Worm (Caenorhabditis elegans) whole organism, L4/young adult: ENCODE measurements around the gene rnp-1.

Experiments used
- W03F9.2 ChIP-seq: fragments of 150-350 bp; optimal IDR thresholded peaks from 2 replicates; lab custom pipeline; 2014; ENCODE audit warnings: missing biosample characterization, missing genetic modification characterization
- dao-5 ChIP-seq: sonication (generic microtip); optimal IDR thresholded peaks from 2 replicates; lab custom pipeline; 2016; ENCODE audit warnings: missing genotype, missing genetic modification characterization, moderate library complexity, missing compliant biosample characterization
- him-1 ChIP-seq: sonication (generic microtip); optimal IDR thresholded peaks from 2 replicates; lab custom pipeline; 2016; ENCODE audit warnings: missing genotype, missing genetic modification reagents, missing genetic modification characterization, missing compliant biosample characterization

The rnp-1 gene

DNA sequence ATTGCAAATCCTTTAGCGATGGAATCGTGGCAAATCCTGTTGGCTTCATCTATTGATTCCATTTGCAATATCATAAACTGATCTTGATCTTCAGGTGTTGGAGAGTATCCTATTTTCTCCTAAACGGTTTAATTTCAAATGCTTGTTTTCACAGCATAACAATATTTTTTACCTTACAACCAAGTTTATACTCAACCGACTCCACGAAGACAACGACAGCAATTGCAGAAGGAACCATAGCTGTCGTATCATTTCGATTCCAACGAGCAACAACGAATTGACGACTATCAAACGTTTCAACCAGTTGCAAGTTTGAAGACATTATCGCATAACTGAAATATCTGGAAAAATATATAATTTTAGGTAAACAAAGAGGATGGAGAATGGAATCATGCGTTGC, 8.2 kb upstream of the rnp-1 start, which contains the start of gene usip-1:
Gene usip-1, minus strand, starts transcription at position 341 of the 400 bp plus-strand sequence.
- TF ChIP-seq dao-5 (tag; lab: Kevin White, UChicago) = no peak
- TF ChIP-seq him-1 = no peak
- TF ChIP-seq W03F9.2 (tag; lab: Kevin White, UChicago) = no peak

- TF ChIP-seq W03F9.2 (tag; lab: Kevin White, UChicago) (no peak), him-1 (no peak), dao-5 (tag; lab: Kevin White, UChicago) (no peak)
Observed at ce11 chrV:12184308-12184999, 7.6 kb upstream of the rnp-1 start, which contains the start of gene srd-4. TSS of gene srd-4 (plus strand) at chrV:12184949.

DNA sequence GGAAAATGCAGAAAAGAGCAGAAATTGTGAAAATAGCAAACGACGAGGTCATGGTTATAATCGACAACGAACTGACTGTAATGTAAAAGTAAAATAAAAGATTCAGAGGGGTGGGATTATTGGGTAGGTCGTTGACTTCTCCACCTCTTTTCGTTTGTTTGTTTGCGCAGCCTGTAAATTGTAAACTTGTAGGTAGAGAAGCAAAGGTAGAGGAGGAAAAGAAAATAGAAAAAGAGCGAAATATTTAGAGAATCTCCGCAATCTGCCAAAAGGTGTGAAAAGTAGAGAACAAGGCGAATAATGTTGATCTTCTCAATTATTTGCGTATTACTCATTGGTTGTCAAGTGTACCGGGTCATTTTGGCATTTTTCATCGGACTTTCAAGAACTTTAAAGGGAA, 4.7 kb upstream of the rnp-1 start, which contains the start of gene ZK863.8:
Gene ZK863.8, minus strand, starts transcription at position 173 of the 400 bp plus-strand sequence.
- no peak for TF ChIP-seq dao-5 (tag; lab: Kevin White, UChicago)
- TF ChIP-seq him-1 = no peak
- TF ChIP-seq W03F9.2 (tag; lab: Kevin White, UChicago) = no peak

DNA sequence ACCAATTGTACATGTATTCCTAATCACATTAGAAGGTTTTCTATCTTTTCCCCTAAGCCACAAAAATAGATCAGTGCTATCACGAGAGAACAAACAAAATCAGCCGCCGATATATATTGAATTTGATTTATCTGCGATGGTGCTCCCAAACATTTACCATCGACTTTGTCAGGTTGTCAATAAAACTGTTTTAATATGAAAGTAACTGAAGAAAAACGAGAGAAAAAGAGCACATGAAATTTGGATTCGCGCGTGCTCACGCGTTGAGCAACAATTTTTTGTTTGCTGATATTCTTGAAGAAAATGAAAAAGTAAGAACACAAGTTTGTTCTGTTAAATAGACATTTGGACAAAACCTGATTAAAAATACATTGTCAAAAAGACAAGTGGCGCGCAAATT, 3.2 kb upstream of the rnp-1 start:
- no peak for TF ChIP-seq W03F9.2 (tag; lab: Kevin White, UChicago)
- no peak for TF ChIP-seq dao-5 (tag; lab: Kevin White, UChicago)
- no peak for TF ChIP-seq him-1

- TF ChIP-seq W03F9.2 (tag; lab: Kevin White, UChicago) (peak; percentile 56), dao-5 (tag; lab: Kevin White, UChicago) (no peak), him-1 (no peak)
Observed at ce11 chrV:12190943-12191569, 1.0 kb upstream of the rnp-1 start, which contains the start of gene dpy-30. TSS of gene dpy-30 (plus strand) at chrV:12191519.

DNA sequence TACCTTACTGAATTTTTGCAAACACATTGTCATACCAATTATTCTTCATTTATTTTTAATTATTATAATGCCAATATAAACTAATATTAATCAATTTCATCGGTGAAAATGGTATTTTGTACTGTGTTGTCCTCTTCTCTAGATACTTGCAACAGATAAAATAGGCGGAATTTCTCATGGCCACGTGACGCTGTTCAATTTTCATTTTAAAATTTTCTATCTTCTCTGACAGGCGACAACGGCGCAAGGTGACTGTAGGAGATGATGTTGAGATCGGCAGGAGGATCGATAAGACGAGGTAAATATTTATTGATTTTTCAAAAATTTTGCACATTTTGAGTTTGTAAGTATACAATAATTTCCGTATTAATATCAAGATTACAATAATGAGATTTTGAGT, 2.2 kb downstream of the rnp-1 start, which contains the start of gene ogdh-2:
Gene ogdh-2, plus strand, starts transcription at position 233 of the 400 bp plus-strand sequence.
- TF ChIP-seq W03F9.2 (tag; lab: Kevin White, UChicago) (no peak), him-1 (no peak), dao-5 (tag; lab: Kevin White, UChicago) (no peak)

DNA sequence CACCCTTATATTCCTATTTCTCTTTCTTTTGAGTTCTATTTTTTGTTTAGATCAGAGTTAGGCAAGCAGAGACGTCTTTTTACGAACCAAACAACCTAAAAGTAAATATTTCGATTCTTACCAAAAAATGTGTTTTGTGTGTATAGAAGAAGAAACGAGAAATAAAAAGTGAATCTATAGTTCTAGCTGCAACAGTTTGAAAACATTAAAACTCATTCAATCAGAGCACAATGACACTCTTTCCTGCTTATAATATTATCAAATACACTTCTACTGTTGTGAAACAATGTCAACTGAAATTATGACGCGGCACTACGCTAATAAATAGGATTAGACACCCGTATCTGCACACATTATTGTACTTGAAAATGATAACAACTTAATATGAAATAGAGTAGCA, 3.8 kb downstream of the rnp-1 start, which contains the start of gene ZK836.3:
Gene ZK836.3, minus strand, starts transcription at position 101 of the 400 bp plus-strand sequence.
- TF ChIP-seq him-1 = no peak
- TF ChIP-seq W03F9.2 (tag; lab: Kevin White, UChicago) = no peak
- no peak for TF ChIP-seq dao-5 (tag; lab: Kevin White, UChicago)

DNA sequence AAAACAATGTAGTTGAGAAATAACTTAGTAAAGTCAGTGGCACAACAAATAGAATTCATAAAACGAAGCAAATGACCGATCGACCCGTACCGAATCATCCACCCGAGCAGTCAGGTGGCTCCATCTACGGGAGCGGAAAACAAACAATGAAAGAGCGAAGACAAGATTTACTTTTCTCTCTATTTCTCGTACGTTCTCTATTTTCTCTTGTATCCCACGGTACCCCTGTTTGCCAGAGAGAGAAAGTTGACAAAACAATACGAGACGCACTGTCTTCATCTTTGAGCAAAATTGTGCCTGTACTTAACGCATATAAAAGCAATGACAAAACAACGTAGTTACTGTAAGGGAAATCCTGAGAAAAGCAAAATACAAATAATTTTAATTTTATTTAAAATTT, 4.6 kb downstream of the rnp-1 start:
- no peak for TF ChIP-seq W03F9.2 (tag; lab: Kevin White, UChicago)
- TF ChIP-seq him-1 = no peak
- TF ChIP-seq dao-5 (tag; lab: Kevin White, UChicago) = no peak

ce11 chrV:12197748-12198147, 5.7 kb downstream of the rnp-1 start:
- TF ChIP-seq W03F9.2 (tag; lab: Kevin White, UChicago) = no peak
- TF ChIP-seq dao-5 (tag; lab: Kevin White, UChicago) = no peak

DNA sequence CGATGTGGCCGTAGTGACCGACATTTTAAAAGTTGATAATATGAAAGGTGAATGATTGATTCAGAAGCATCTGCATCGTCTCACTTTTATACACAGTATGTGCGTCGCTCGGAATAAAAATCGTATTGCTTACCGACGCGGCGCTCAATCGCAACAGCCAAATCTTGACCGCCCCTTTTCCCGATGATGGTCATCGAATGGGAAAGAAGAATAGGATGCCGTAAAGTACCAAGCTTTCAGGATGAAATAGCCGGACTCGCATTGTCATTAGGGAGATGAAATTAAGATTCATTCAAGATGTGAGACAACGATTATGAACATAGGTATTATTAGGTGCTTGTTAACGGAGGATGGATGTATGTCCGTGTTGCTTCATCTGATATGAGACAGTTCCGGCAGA, 6.5 kb downstream of the rnp-1 start, which contains the start of gene lon-3:
Gene lon-3, minus strand, starts transcription at position 101 of the 400 bp plus-strand sequence.
- TF ChIP-seq him-1 (no peak), W03F9.2 (tag; lab: Kevin White, UChicago) (no peak), dao-5 (tag; lab: Kevin White, UChicago) (no peak)

- TF ChIP-seq W03F9.2 (tag; lab: Kevin White, UChicago) (no peak), him-1 (no peak), dao-5 (tag; lab: Kevin White, UChicago) (no peak)
Observed at ce11 chrV:12199474-12199873, 7.4 kb downstream of the rnp-1 start.

- TF ChIP-seq dao-5 (tag; lab: Kevin White, UChicago) = no peak
- no peak for TF ChIP-seq W03F9.2 (tag; lab: Kevin White, UChicago)
- no peak for TF ChIP-seq him-1
Observed at ce11 chrV:12208678-12209077, 16.6 kb downstream of the rnp-1 start.

DNA sequence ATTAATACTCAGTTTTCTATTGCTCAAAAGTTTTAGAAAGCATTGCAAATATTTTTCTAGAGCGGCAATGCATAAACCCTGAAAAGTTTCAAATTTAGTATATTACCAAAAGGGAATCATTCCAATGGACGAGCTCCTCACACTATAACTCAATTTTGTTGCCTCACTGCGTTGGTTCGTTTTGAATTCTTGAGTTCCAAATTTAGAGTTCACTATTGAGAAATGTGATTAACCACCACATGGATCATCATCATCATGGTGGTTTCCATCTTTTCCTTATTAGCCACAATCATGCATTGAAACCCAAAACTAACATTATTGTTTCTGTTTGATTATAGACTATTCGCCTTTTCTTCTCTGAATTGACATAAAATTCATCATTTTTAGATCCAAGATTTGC, 17.9 kb downstream of the rnp-1 start:
- TF ChIP-seq W03F9.2 (tag; lab: Kevin White, UChicago) = no peak

ce11 chrV:12211090-12211489, 19.0 kb downstream of the rnp-1 start:
- TF ChIP-seq him-1 = no peak
- no peak for TF ChIP-seq W03F9.2 (tag; lab: Kevin White, UChicago)
